Worm (Caenorhabditis elegans): ENCODE measurements around the gene K05B2.2.

ce11 chrX:4890159-4890558 is 15.7 kb upstream of the K05B2.2 start, which contains the start of gene T07F12.2:
- TF ChIP-seq him-1 (tag; optimal IDR thresholded peaks at IDR 0.05): no peak
- no peak for TF ChIP-seq dao-5 (tag; optimal IDR thresholded peaks at IDR 0.05)
